Worm (Caenorhabditis elegans): ENCODE results near the gene str-138.

The str-138 gene

ce11 chrV:8017924-8018323, 40.5 kb upstream of the str-138 start:
- no peak for TF ChIP-seq daf-12 (tag; optimal IDR thresholded peaks at IDR 0.05)
- TF ChIP-seq pqm-1 (tag; optimal IDR thresholded peaks at IDR 0.05): peak; percentile 92
- TF ChIP-seq nhr-76 (tag; optimal IDR thresholded peaks at IDR 0.05): no peak
- TF ChIP-seq pha-4 (tag; optimal IDR thresholded peaks at IDR 0.05): peak; percentile 31
- TF ChIP-seq nhr-237 (tag; optimal IDR thresholded peaks at IDR 0.05): no peak
- TF ChIP-seq nhr-25 (tag; optimal IDR thresholded peaks at IDR 0.05): no peak
- no peak for TF ChIP-seq snpc-4 (tag; optimal IDR thresholded peaks at IDR 0.05)
- TF ChIP-seq jun-1 (tag; optimal IDR thresholded peaks at IDR 0.05): peak; percentile 6
- no peak for TF ChIP-seq unc-39 (tag; optimal IDR thresholded peaks at IDR 0.05)
- TF ChIP-seq ztf-11 (tag; optimal IDR thresholded peaks at IDR 0.05): no peak
- TF ChIP-seq nhr-77 (tag; optimal IDR thresholded peaks at IDR 0.05): no peak
- TF ChIP-seq fkh-2 (tag; optimal IDR thresholded peaks at IDR 0.05): no peak
- TF ChIP-seq tbx-2 (tag; optimal IDR thresholded peaks at IDR 0.05): no peak
- no peak for TF ChIP-seq aly-2 (tag; optimal IDR thresholded peaks at IDR 0.05)
- TF ChIP-seq elt-2 (tag; optimal IDR thresholded peaks at IDR 0.05): peak; percentile 96

ce11 chrV:8018919-8019318, 39.5 kb upstream of the str-138 start:
- TF ChIP-seq egl-27 (tag; optimal IDR thresholded peaks at IDR 0.05) (no peak), egl-5 (tag; optimal IDR thresholded peaks at IDR 0.05) (no peak), elt-2 (tag; optimal IDR thresholded peaks at IDR 0.05) (peak; percentile 64), nhr-23 (tag; optimal IDR thresholded peaks at IDR 0.05) (no peak), pqm-1 (tag; optimal IDR thresholded peaks at IDR 0.05) (peak; percentile 22)

ce11 chrV:8019783-8020182, 38.7 kb upstream of the str-138 start:
- TF ChIP-seq jun-1 (tag; optimal IDR thresholded peaks at IDR 0.05): peak; percentile 8
- no peak for TF ChIP-seq tbx-2 (tag; optimal IDR thresholded peaks at IDR 0.05)
- no peak for TF ChIP-seq hmg-11 (tag; optimal IDR thresholded peaks at IDR 0.05)
- TF ChIP-seq pqm-1 (tag; optimal IDR thresholded peaks at IDR 0.05): peak; percentile 78
- TF ChIP-seq zag-1 (tag; optimal IDR thresholded peaks at IDR 0.05): no peak
- TF ChIP-seq elt-2 (tag; optimal IDR thresholded peaks at IDR 0.05): peak; percentile 65
- no peak for TF ChIP-seq ZK546.5 (tag; optimal IDR thresholded peaks at IDR 0.05)

DNA sequence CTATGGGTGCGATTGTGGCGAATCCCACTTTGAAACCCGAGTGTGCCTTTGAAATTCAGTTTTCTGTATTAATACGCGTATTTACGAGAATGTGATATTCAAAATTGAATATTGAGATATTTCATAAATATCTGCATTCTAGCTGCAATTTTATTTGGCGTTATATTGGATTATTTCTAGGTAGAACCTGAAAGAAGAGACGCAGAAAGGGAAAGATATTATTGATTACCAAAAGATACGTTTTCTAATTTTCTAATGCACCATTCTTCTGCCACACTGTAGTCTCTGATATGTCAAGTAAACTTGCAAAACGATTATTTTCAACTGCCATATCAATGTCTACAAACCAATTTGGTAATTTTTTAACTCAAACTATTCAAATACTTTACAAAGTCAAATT, 36.4 kb upstream of the str-138 start, which contains the start of gene ech-3:
TSS of gene ech-3 (plus strand) at position 178 of the 400 bp plus-strand sequence.
- TF ChIP-seq ceh-28 (tag; optimal IDR thresholded peaks at IDR 0.05) (peak; percentile 75), elt-2 (tag; optimal IDR thresholded peaks at IDR 0.05) (peak; percentile 39), lin-39 (tag; optimal IDR thresholded peaks at IDR 0.05) (no peak), pha-4 (tag; optimal IDR thresholded peaks at IDR 0.05) (peak; percentile 51), mml-1 (tag; optimal IDR thresholded peaks at IDR 0.05) (no peak), ZK546.5 (tag; optimal IDR thresholded peaks at IDR 0.05) (no peak), elt-3 (tag; optimal IDR thresholded peaks at IDR 0.05) (no peak), nfya-1 (tag; optimal IDR thresholded peaks at IDR 0.05; ENCODE audit: insufficient read depth) (no peak), pqm-1 (tag; optimal IDR thresholded peaks at IDR 0.05) (peak; percentile 21), daf-12 (tag; optimal IDR thresholded peaks at IDR 0.05) (no peak)

ce11 chrV:8024752-8025151, 33.7 kb upstream of the str-138 start, which contains the start of gene F43H9.3:
Gene F43H9.3, minus strand, starts transcription at chrV:8024940.
- TF ChIP-seq pha-4 (tag; optimal IDR thresholded peaks at IDR 0.05): peak; percentile 30
- no peak for TF ChIP-seq fkh-2 (tag; optimal IDR thresholded peaks at IDR 0.05)
- TF ChIP-seq lin-15B (tag; optimal IDR thresholded peaks at IDR 0.05): peak; percentile 2
- TF ChIP-seq hmg-11 (tag; optimal IDR thresholded peaks at IDR 0.05): peak; percentile 18
- TF ChIP-seq nfya-1 (tag; optimal IDR thresholded peaks at IDR 0.05; ENCODE audit: insufficient read depth): peak; percentile 28
- no peak for TF ChIP-seq mdl-1 (tag; optimal IDR thresholded peaks at IDR 0.05)
- TF ChIP-seq R02D3.7 (tag; optimal IDR thresholded peaks at IDR 0.05): peak; percentile 89
- no peak for TF ChIP-seq jun-1 (tag; optimal IDR thresholded peaks at IDR 0.05)
- no peak for TF ChIP-seq nhr-12 (tag; optimal IDR thresholded peaks at IDR 0.05)
- TF ChIP-seq ceh-82 (tag; optimal IDR thresholded peaks at IDR 0.05): no peak
- TF ChIP-seq skn-1 (tag; optimal IDR thresholded peaks at IDR 0.05): no peak
- no peak for TF ChIP-seq ztf-4 (tag; optimal IDR thresholded peaks at IDR 0.05)
- TF ChIP-seq elt-1 (tag; optimal IDR thresholded peaks at IDR 0.05): no peak
- TF ChIP-seq zag-1 (tag; optimal IDR thresholded peaks at IDR 0.05): no peak
- no peak for TF ChIP-seq nhr-77 (tag; optimal IDR thresholded peaks at IDR 0.05)
- no peak for TF ChIP-seq egl-27 (tag; optimal IDR thresholded peaks at IDR 0.05)
- no peak for TF ChIP-seq lin-39 (tag; optimal IDR thresholded peaks at IDR 0.05)
- no peak for TF ChIP-seq nhr-237 (tag; optimal IDR thresholded peaks at IDR 0.05)

All from whole organism, L3 larva.